Worm (Caenorhabditis elegans) whole organism, L3 larva: ENCODE results near the gene sec-61.A.

Experiments
- aly-2 ChIP-seq: fragments of 150-350 bp; optimal IDR thresholded peaks from 2 replicates; lab custom pipeline; 2014; ENCODE audit warnings: missing biosample characterization, missing genetic modification characterization
- ceh-9 ChIP-seq: sonication (generic microtip); optimal IDR thresholded peaks from 2 replicates; lab custom pipeline; 2018; ENCODE audit warnings: missing biosample characterization, missing genetic modification characterization
- nhr-12 ChIP-seq: fragments of 150-350 bp; optimal IDR thresholded peaks from 2 replicates; lab custom pipeline; 2014; ENCODE audit warnings: missing biosample characterization, missing genetic modification characterization
- nhr-237 ChIP-seq: fragments of 150-350 bp; optimal IDR thresholded peaks from 2 replicates; lab custom pipeline; 2014; ENCODE audit warnings: missing biosample characterization, missing genetic modification characterization
- nhr-25 ChIP-seq: sonication (generic microtip); optimal IDR thresholded peaks from 2 replicates; lab custom pipeline; 2017; ENCODE audit warnings: missing biosample characterization, missing genetic modification characterization
- unc-39 ChIP-seq: sonication (generic microtip); optimal IDR thresholded peaks from 4 replicates; lab custom pipeline; 2017; ENCODE audit warnings: missing biosample characterization, missing genetic modification characterization

DNA sequence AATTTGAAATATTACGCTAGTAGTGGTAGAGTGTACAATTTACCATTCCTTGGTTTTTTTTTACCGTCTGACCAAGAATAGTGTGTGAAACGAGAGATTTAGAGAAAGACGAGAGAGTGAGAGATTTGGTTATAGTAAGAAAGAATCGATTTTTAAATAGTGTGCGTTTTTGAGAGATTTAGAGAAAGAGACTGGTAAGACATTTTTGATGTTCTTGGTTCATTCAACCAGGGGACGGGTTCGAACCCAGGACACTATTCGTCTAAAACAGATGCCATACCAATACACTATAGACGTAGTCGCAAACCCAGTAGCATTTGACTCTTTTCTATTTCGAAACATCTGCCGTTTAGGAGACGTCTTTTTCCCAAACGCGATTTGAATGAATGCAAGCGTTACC lies 13.0 kb upstream of the sec-61.A start:
- peak; percentile 43 for TF ChIP-seq aly-2
- no peak for TF ChIP-seq nhr-12 (tag; lab: Kevin White, UChicago)
- no peak for TF ChIP-seq nhr-237 (tag; lab: Kevin White, UChicago)
- no peak for TF ChIP-seq unc-39 (tag; lab: Kevin White, UChicago)
- peak; percentile 87 for TF ChIP-seq nhr-25
- no peak for TF ChIP-seq ceh-9
